Fruit fly (Drosophila melanogaster) whole organism, embryonic: ENCODE measurements around the gene CG32483.

Experiments
- Awh ChIP-seq: fragments of 200-800 bp; sonication (Bioruptor generic); IDR thresholded peaks from 2 replicates; pipeline ENCODE4, ENCODE4 v1.3.6; 2022; ENCODE audit warnings: missing biosample characterization, missing genetic modification characterization
- Blimp-1 ChIP-seq: fragments of 200-800 bp; sonication (Bioruptor generic); optimal IDR thresholded peaks from 3 replicates; lab custom pipeline; 2018; ENCODE audit warnings: missing biosample characterization, missing genetic modification characterization, mild to moderate bottlenecking, moderate library complexity, missing genetic modification reagents
- CG10267 ChIP-seq: fragments of 200-800 bp; sonication (Bioruptor generic); optimal IDR thresholded peaks from 2 replicates; lab custom pipeline; 2018; ENCODE audit warnings: missing biosample characterization, mild to moderate bottlenecking, missing genetic modification characterization, moderate library complexity
- CG11093 ChIP-seq: fragments of 200-800 bp; sonication (Bioruptor generic); IDR thresholded peaks from 3 replicates; pipeline ENCODE4 v1.3.6; 2022; ENCODE audit warnings: missing biosample characterization, missing genetic modification characterization
- CG11723 ChIP-seq: fragments of 200-800 bp; sonication (Bioruptor generic); optimal IDR thresholded peaks from 2 replicates; lab custom pipeline; 2017; ENCODE audit warnings: missing biosample characterization, mild to moderate bottlenecking, missing genetic modification characterization
- CG12071 ChIP-seq: fragments of 200-800 bp; sonication (Bioruptor generic); optimal IDR thresholded peaks from 3 replicates; lab custom pipeline; 2018; ENCODE audit warnings: missing biosample characterization, mild to moderate bottlenecking, missing genetic modification characterization
- CG13296 ChIP-seq: fragments of 200-800 bp; sonication (Bioruptor generic); optimal IDR thresholded peaks from 3 replicates; lab custom pipeline; 2018; ENCODE audit warnings: missing biosample characterization, mild to moderate bottlenecking, missing genetic modification characterization
- CG13894 ChIP-seq: fragments of 200-800 bp; sonication (Bioruptor generic); optimal IDR thresholded peaks from 3 replicates; lab custom pipeline; 2018; ENCODE audit warnings: missing biosample characterization, mild to moderate bottlenecking, missing genetic modification characterization, moderate library complexity
- CG14860 ChIP-seq: fragments of 200-800 bp; sonication (Bioruptor generic); IDR thresholded peaks from 3 replicates; pipeline ENCODE4 v1.3.6; 2022; ENCODE audit warnings: missing biosample characterization, missing genetic modification characterization; ENCODE audit not compliant: partially characterized antibody
- CG18476 ChIP-seq: fragments of 200-800 bp; sonication (Bioruptor generic); optimal IDR thresholded peaks from 2 replicates; lab custom pipeline; 2016; ENCODE audit warnings: missing biosample characterization, mild to moderate bottlenecking, missing genetic modification characterization
- CG2202 ChIP-seq: fragments of 200-800 bp; sonication (Bioruptor generic); optimal IDR thresholded peaks from 2 replicates; lab custom pipeline; 2018; ENCODE audit warnings: missing biosample characterization, mild to moderate bottlenecking, missing genetic modification characterization
- CG2875 ChIP-seq: fragments of 200-800 bp; sonication (Bioruptor generic); optimal IDR thresholded peaks from 2 replicates; lab custom pipeline; 2017; ENCODE audit warnings: missing biosample characterization, mild to moderate bottlenecking, missing genetic modification characterization, missing genetic modification reagents
- CG3163 ChIP-seq: fragments of 200-800 bp; sonication (Bioruptor generic); optimal IDR thresholded peaks from 3 replicates; lab custom pipeline; 2016; ENCODE audit warnings: missing biosample characterization, missing genetic modification characterization
- CG32532 ChIP-seq: fragments of 200-800 bp; sonication (Bioruptor generic); IDR thresholded peaks from 2 replicates; pipeline ENCODE4 v1.3.6; 2022; ENCODE audit warnings: missing biosample characterization, missing genetic modification characterization
- CG4282 ChIP-seq: fragments of 200-800 bp; sonication (Bioruptor generic); optimal IDR thresholded peaks from 2 replicates; lab custom pipeline; 2016; ENCODE audit warnings: missing biosample characterization, missing genetic modification characterization
- CG4360 ChIP-seq: fragments of 200-800 bp; sonication (Bioruptor generic); IDR thresholded peaks from 2 replicates; pipeline ENCODE4 v1.3.6; 2022; ENCODE audit warnings: missing biosample characterization, missing genetic modification characterization
- CG8281 ChIP-seq: fragments of 200-800 bp; sonication (Bioruptor generic); optimal IDR thresholded peaks from 2 replicates; lab custom pipeline; 2018; ENCODE audit warnings: missing biosample characterization, mild to moderate bottlenecking, missing genetic modification characterization, moderate library complexity
- CkIIα-i1 ChIP-seq: fragments of 200-800 bp; sonication (Bioruptor generic); IDR thresholded peaks from 2 replicates; pipeline ENCODE4 v1.3.6; 2022; ENCODE audit warnings: missing biosample characterization, missing genetic modification characterization
- CoRest ChIP-seq: fragments of 200-800 bp; sonication (Bioruptor generic); optimal IDR thresholded peaks from 3 replicates; lab custom pipeline; 2018; ENCODE audit warnings: missing biosample characterization, mild to moderate bottlenecking, missing genetic modification characterization, moderate library complexity
- Dad ChIP-seq: fragments of 200-800 bp; sonication (Bioruptor generic); optimal IDR thresholded peaks from 3 replicates; lab custom pipeline; 2016; ENCODE audit warnings: missing biosample characterization, missing genetic modification characterization
- Dbx ChIP-seq: fragments of 200-800 bp; sonication (Bioruptor generic); IDR thresholded peaks from 3 replicates; pipeline ENCODE4 v1.3.6; 2022; ENCODE audit warnings: missing biosample characterization, missing genetic modification characterization
- Dip2 ChIP-seq: fragments of 200-800 bp; sonication (Bioruptor generic); IDR thresholded peaks from 2 replicates; pipeline ENCODE4 v1.3.6; 2022; ENCODE audit warnings: missing biosample characterization, missing genetic modification characterization
- HLH4C ChIP-seq: fragments of 200-800 bp; sonication (Bioruptor generic); IDR thresholded peaks from 3 replicates; pipeline ENCODE4 v1.3.6; 2022; ENCODE audit warnings: missing biosample characterization, missing genetic modification characterization; ENCODE audit not compliant: partially characterized antibody
- Hand ChIP-seq: fragments of 200-800 bp; sonication (Bioruptor generic); optimal IDR thresholded peaks from 2 replicates; lab custom pipeline; 2017; ENCODE audit warnings: mild to moderate bottlenecking, missing biosample characterization, missing genetic modification reagents, missing genetic modification characterization
- HmgZ ChIP-seq: fragments of 200-800 bp; sonication (Bioruptor generic); optimal IDR thresholded peaks from 2 replicates; lab custom pipeline; 2018; ENCODE audit warnings: missing biosample characterization, mild to moderate bottlenecking, missing genetic modification characterization
- Hmr ChIP-seq: fragments of 200-800 bp; sonication (Bioruptor generic); optimal IDR thresholded peaks from 3 replicates; lab custom pipeline; 2017; ENCODE audit warnings: mild to moderate bottlenecking, missing biosample characterization, missing genetic modification reagents, missing genetic modification characterization
- Hr51 ChIP-seq, 2 experiments: fragments of 200-800 bp; sonication (Bioruptor generic); optimal IDR thresholded peaks; 2 replicates in 1 of 2; 3 replicates in 1 of 2; lab custom pipeline; 2016 to 2018; ENCODE audit warnings: missing biosample characterization in 2 of 2, missing genetic modification characterization in 2 of 2, mild to moderate bottlenecking in 1 of 2, moderate library complexity in 1 of 2
- Hr78 ChIP-seq, 2 experiments: fragments of 200-800 bp in 1 of 2; fragments of >200 bp in 1 of 2; sonication (Bioruptor generic) in 1 of 2; optimal IDR thresholded peaks; 2 replicates each; lab custom pipeline; 2017 to 2019; ENCODE audit warnings: missing biosample characterization in 2 of 2, missing genetic modification characterization in 2 of 2, mild to moderate bottlenecking in 1 of 2, moderate library complexity in 1 of 2
- Kr ChIP-seq: fragments of 200-800 bp; sonication (Bioruptor generic); optimal IDR thresholded peaks from 2 replicates; lab custom pipeline; 2017; ENCODE audit warnings: missing biosample characterization, mild to moderate bottlenecking, missing genetic modification characterization
- MESR4 ChIP-seq: fragments of 200-800 bp; sonication (Bioruptor generic); optimal IDR thresholded peaks from 2 replicates; lab custom pipeline; 2018; ENCODE audit warnings: missing biosample characterization, mild to moderate bottlenecking, missing genetic modification characterization, moderate library complexity
- Nf-YB ChIP-seq: fragments of 200-800 bp; sonication (Bioruptor generic); optimal IDR thresholded peaks from 3 replicates; lab custom pipeline; 2019; ENCODE audit warnings: missing biosample characterization, mild to moderate bottlenecking, missing genetic modification characterization, moderate library complexity
- Nf-YC ChIP-seq: fragments of 200-800 bp; optimal IDR thresholded peaks from 3 replicates; lab custom pipeline; 2019; ENCODE audit warnings: missing biosample characterization, mild to moderate bottlenecking, missing genetic modification characterization, moderate library complexity
- NfI ChIP-seq: fragments of 200-800 bp; sonication (Bioruptor generic); optimal IDR thresholded peaks from 3 replicates; lab custom pipeline; 2018; ENCODE audit warnings: missing biosample characterization, mild to moderate bottlenecking, missing genetic modification characterization, moderate library complexity
- Sox102F ChIP-seq: fragments of 200-800 bp; sonication (Bioruptor generic); optimal IDR thresholded peaks from 2 replicates; lab custom pipeline; 2018; ENCODE audit warnings: missing biosample characterization, mild to moderate bottlenecking, missing genetic modification characterization, moderate library complexity
- Taf1 ChIP-seq: fragments of 200-800 bp; sonication (Bioruptor generic); IDR thresholded peaks from 2 replicates; pipeline ENCODE4 v1.3.6; 2022; ENCODE audit warnings: missing biosample characterization, missing genetic modification characterization
- ap ChIP-seq: fragments of 200-800 bp; sonication (Bioruptor generic); IDR thresholded peaks from 2 replicates; pipeline ENCODE4 v1.3.6; 2022; ENCODE audit warnings: missing biosample characterization, missing genetic modification characterization
- bbx ChIP-seq: fragments of 200-800 bp; sonication (Bioruptor generic); IDR thresholded peaks from 2 replicates; pipeline ENCODE4 v1.3.6; 2022; ENCODE audit warnings: missing biosample characterization, missing genetic modification characterization; ENCODE audit not compliant: partially characterized antibody
- bowl ChIP-seq: fragments of 200-800 bp; sonication (Bioruptor generic); IDR thresholded peaks from 2 replicates; pipeline ENCODE4 v1.3.6; 2022; ENCODE audit warnings: missing biosample characterization, missing genetic modification characterization
- esg ChIP-seq: fragments of 200-800 bp; sonication (Bioruptor generic); conservative IDR thresholded peaks from 2 replicates; pipeline ENCODE4 v1.3.6; 2022; ENCODE audit warnings: missing biosample characterization, missing genetic modification characterization
- exex ChIP-seq: fragments of 200-800 bp; sonication (Bioruptor generic); optimal IDR thresholded peaks from 4 replicates; lab custom pipeline; 2018; ENCODE audit warnings: missing biosample characterization, mild to moderate bottlenecking, missing genetic modification characterization, moderate library complexity
- ftz-f1 ChIP-seq: fragments of 200-800 bp; sonication (Bioruptor generic); optimal IDR thresholded peaks from 2 replicates; lab custom pipeline; 2016; ENCODE audit warnings: missing biosample characterization, missing genetic modification characterization
- gcm ChIP-seq: fragments of 200-800 bp; sonication (Bioruptor generic); optimal IDR thresholded peaks from 2 replicates; lab custom pipeline; 2019; ENCODE audit warnings: missing biosample characterization, mild to moderate bottlenecking, missing genetic modification characterization, moderate library complexity
- gfzf ChIP-seq: fragments of 200-800 bp; sonication (Bioruptor generic); optimal IDR thresholded peaks from 2 replicates; lab custom pipeline; 2016; ENCODE audit warnings: missing biosample characterization, mild to moderate bottlenecking, missing genetic modification characterization, moderate library complexity
- lilli ChIP-seq: fragments of 200-800 bp; sonication (Bioruptor generic); optimal IDR thresholded peaks from 3 replicates; lab custom pipeline; 2016; ENCODE audit warnings: missing biosample characterization, missing genetic modification characterization
- org-1 ChIP-seq: fragments of 200-800 bp; sonication (Bioruptor generic); optimal IDR thresholded peaks from 2 replicates; lab custom pipeline; 2017; ENCODE audit warnings: missing biosample characterization, missing genetic modification characterization
- schlank ChIP-seq: fragments of 200-800 bp; sonication (Bioruptor generic); optimal IDR thresholded peaks from 2 replicates; lab custom pipeline; 2018; ENCODE audit warnings: missing biosample characterization, mild to moderate bottlenecking, missing genetic modification characterization
- sens ChIP-seq: fragments of 200-800 bp; sonication (Bioruptor generic); peaks from one replicate; lab custom pipeline; 2016; ENCODE audit warnings: missing biosample characterization, missing genetic modification characterization
- trem ChIP-seq: fragments of 200-800 bp; optimal IDR thresholded peaks from 3 replicates; lab custom pipeline; 2019; ENCODE audit warnings: missing biosample characterization, mild to moderate bottlenecking, missing genetic modification characterization, moderate library complexity

CG32483 gene

DNA sequence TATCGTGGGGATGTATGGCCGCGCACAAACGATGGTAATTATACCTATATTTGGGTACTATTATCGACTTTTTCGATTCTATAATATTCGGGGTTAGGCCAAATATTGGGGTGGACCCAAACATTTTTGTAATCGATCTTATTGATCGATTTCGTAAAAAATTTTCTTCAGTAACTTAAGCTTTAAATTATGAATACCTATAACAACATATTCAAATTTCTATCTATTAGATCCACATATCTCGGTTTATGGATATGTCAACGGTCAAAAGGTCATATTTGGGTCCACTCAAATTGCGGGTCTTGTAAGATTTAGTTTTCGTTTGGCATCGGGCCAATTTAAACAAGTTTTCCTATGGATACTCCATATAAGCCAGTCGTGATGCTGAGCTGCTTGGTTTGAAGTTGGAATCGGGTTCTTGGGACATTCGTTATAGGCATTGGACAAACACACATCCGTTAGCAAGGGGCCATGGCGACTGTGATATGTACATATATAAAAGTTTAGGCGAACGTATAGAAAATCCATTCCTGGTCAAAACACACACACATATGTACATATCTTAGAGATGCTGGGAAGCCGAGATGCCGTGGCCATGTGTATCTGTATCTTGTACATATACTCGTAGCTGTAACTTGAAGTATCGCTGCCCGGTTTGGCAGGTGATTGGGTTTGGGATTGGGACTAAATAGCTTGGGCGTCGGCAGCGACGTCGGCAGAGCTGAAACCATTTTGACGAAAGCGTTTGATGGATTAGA is 10.5 kb upstream of the CG32483 start (continued):
- TF ChIP-seq CG3163 (GFP tag; lab: Kevin White, UChicago): no peak
- peak; percentile 48 for TF ChIP-seq Nf-YC (tag; lab: Kevin White, UChicago)
- peak; percentile 43; the same call in 1 of the 2 replicates for TF ChIP-seq Awh (GFP tag; lab: Robert Waterston, UW)
- TF ChIP-seq bowl: no peak
- no peak for TF ChIP-seq gfzf (GFP tag; lab: Kevin White, UChicago)
- TF ChIP-seq NfI (GFP tag; lab: Kevin White, UChicago): peak; percentile 60
- TF ChIP-seq CG12071 (GFP tag; lab: Kevin White, UChicago): peak; percentile 61
- peak; percentile 71 for TF ChIP-seq HmgZ (tag; lab: Kevin White, UChicago)
- TF ChIP-seq org-1 (GFP tag; lab: Kevin White, UChicago): peak; percentile 47
- TF ChIP-seq CG11723 (GFP tag; lab: Kevin White, UChicago): peak; percentile 34
- no peak for TF ChIP-seq CG14860 (GFP tag; lab: Robert Waterston, UW)
- peak; percentile 63 for TF ChIP-seq gcm (GFP tag; lab: Kevin White, UChicago)
- peak; percentile 45; the same call in 1 of the 2 replicates for TF ChIP-seq esg (GFP tag; lab: Robert Waterston, UW)
- TF ChIP-seq MESR4 (GFP tag; lab: Kevin White, UChicago): no peak
- peak; percentile 44 for TF ChIP-seq CG10267
- TF ChIP-seq Kr (GFP tag; lab: Kevin White, UChicago): no peak
- TF ChIP-seq CoRest: peak; percentile 58
- TF ChIP-seq Hr78 (GFP tag; optimal IDR thresholded peaks at IDR 0.05; lab: Kevin White, UChicago): peak in 1 of 2 experiments; percentile 79
- peak; percentile 100 for TF ChIP-seq CG13894 (tag; lab: Kevin White, UChicago)
- TF ChIP-seq CG32532 (GFP tag; lab: Robert Waterston, UW): peak; percentile 62; the same call in 1 of the 2 replicates
- no peak for TF ChIP-seq Dip2 (GFP tag; lab: Robert Waterston, UW)
- peak; percentile 35 for TF ChIP-seq CG2202 (tag; lab: Kevin White, UChicago)
- 0 out of 2 replicates have a peak, but pooled peaks have one; percentile 13 for TF ChIP-seq Taf1 (GFP tag; lab: Robert Waterston, UW)
- no peak for TF ChIP-seq bbx
- TF ChIP-seq CG2875: peak; percentile 42
- peak; percentile 10 to 83 for TF ChIP-seq Hr51 (GFP tag; optimal IDR thresholded peaks at IDR 0.05; lab: Kevin White, UChicago)
- peak; percentile 29 for TF ChIP-seq trem (tag; lab: Kevin White, UChicago)
- TF ChIP-seq CG4360 (GFP tag; lab: Robert Waterston, UW): no peak
- peak; percentile 67 for TF ChIP-seq Hand (GFP tag; lab: Kevin White, UChicago)
- TF ChIP-seq ftz-f1 (GFP tag; lab: Kevin White, UChicago): no peak
- TF ChIP-seq Hmr: peak; percentile 70
- TF ChIP-seq Nf-YB: peak; percentile 54
- TF ChIP-seq CG18476 (GFP tag; lab: Kevin White, UChicago): peak; percentile 27
- TF ChIP-seq CG11093 (GFP tag; lab: Robert Waterston, UW): no peak
- peak; percentile 66 for TF ChIP-seq lilli
- TF ChIP-seq exex (tag; lab: Kevin White, UChicago): no peak
- TF ChIP-seq CG8281: peak; percentile 6
- TF ChIP-seq ap (GFP tag; lab: Robert Waterston, UW): 0 out of 2 replicates have a peak, but pooled peaks have one; percentile 19
- TF ChIP-seq Blimp-1: peak; percentile 73
- TF ChIP-seq Sox102F (GFP tag; lab: Kevin White, UChicago): peak; percentile 67
- TF ChIP-seq CG4282 (GFP tag; lab: Kevin White, UChicago): peak; percentile 1
- TF ChIP-seq Dbx (GFP tag; lab: Robert Waterston, UW): no peak
- TF ChIP-seq CG13296 (GFP tag; lab: Kevin White, UChicago): peak; percentile 72
- no peak for TF ChIP-seq CkIIα-i1 (GFP tag; lab: Robert Waterston, UW)
- TF ChIP-seq schlank (tag; lab: Kevin White, UChicago): no peak
- no peak for TF ChIP-seq HLH4C (GFP tag; lab: Robert Waterston, UW)
- no peak for TF ChIP-seq Dad (GFP tag; lab: Kevin White, UChicago)
- TF ChIP-seq sens (GFP tag; lab: Kevin White, UChicago): peak; percentile 91
